Worm (Caenorhabditis elegans) whole organism, L4 larva: ENCODE results near the gene Y79H2A.2.

Source experiments
- fos-1 ChIP-seq: fragments of 150-350 bp; optimal IDR thresholded peaks from 2 replicates; lab custom pipeline; 2014; ENCODE audit warnings: missing biosample characterization, missing genetic modification characterization
- lin-29 ChIP-seq: fragments of 200-800 bp; sonication (Bioruptor generic); IDR thresholded peaks from 2 replicates; pipeline ENCODE4 v1.3.6; 2022; ENCODE audit warnings: missing genetic modification reagents, missing genetic modification characterization, missing compliant biosample characterization
- mdl-1 ChIP-seq, 2 experiments: fragments of 150-350 bp in 1 of 2; sonication (generic microtip) in 1 of 2; optimal IDR thresholded peaks; 2 replicates each; lab custom pipeline; 2014 to 2017; ENCODE audit warnings: missing biosample characterization in 2 of 2, missing genetic modification characterization in 2 of 2
- nhr-10 ChIP-seq: fragments of 150-350 bp; optimal IDR thresholded peaks from 2 replicates; lab custom pipeline; 2014; ENCODE audit warnings: missing biosample characterization, missing genetic modification characterization
- unc-39 ChIP-seq: sonication (generic microtip); optimal IDR thresholded peaks from 2 replicates; lab custom pipeline; 2017; ENCODE audit warnings: missing biosample characterization, missing genetic modification characterization

DNA sequence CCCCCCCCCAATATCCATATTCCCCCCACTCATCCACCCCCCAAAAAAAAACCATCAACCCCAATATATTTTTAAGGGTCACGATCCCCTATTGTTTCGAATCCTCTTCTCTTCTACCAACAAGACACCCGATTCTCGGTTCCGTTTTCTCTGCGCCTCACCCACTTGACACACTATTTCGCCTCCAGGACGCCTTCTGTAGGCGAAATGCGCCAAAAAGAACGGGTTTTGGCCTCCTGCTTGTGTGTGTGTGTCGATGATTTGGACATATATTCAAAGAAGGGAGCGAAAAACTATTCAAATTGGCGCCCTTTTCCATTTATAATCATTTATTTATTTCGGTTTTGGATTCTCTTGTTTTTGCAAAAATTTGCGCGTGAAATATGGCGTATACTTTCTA lies 17.5 kb downstream of the Y79H2A.2 start:
- TF ChIP-seq nhr-10 (tag; lab: Kevin White, UChicago) (no peak), fos-1 (tag; lab: Kevin White, UChicago) (no peak), mdl-1 (tag; optimal IDR thresholded peaks at IDR 0.05; lab: Kevin White, UChicago) (no peak), lin-29 (no peak), unc-39 (tag; lab: Kevin White, UChicago) (no peak)
